Fruit fly (Drosophila melanogaster): Measurements from ENCODE around the gene Mpp6.

The Mpp6 gene

dm6 chr2L:21168295-21169159, 12.4 kb downstream of the Mpp6 start, which contains the start of the genes mAcon1, CG43345 and CG43346 (continued):
- TF ChIP-seq CG34224 (GFP tag; IDR thresholded peaks at IDR 0.05; ENCODE audit: partially characterized antibody) (no peak), CG33557 (GFP tag; optimal IDR thresholded peaks at IDR 0.05) (peak; percentile 54), nom (GFP tag; optimal IDR thresholded peaks at IDR 0.05) (peak; percentile 75), CG5953 (GFP tag; IDR thresholded peaks at IDR 0.05) (no peak; the same call in 1 of the 2 replicates), lov (optimal IDR thresholded peaks at IDR 0.05) (no peak), lov (GFP tag; IDR thresholded peaks at IDR 0.05) (no peak), mam (GFP tag; optimal IDR thresholded peaks at IDR 0.05) (peak; percentile 92), Hr3 (GFP tag; optimal IDR thresholded peaks at IDR 0.05) (peak; percentile 76), CG2116 (GFP tag; optimal IDR thresholded peaks at IDR 0.05) (peak; percentile 60), CG43689 (GFP tag; IDR thresholded peaks at IDR 0.05) (no peak), CG11723 (GFP tag; optimal IDR thresholded peaks at IDR 0.05) (peak; percentile 72), pum (GFP tag; optimal IDR thresholded peaks at IDR 0.05) (peak; percentile 90), CG11247 (GFP tag; IDR thresholded peaks at IDR 0.05) (peak; percentile 46; the same call in 1 of the 2 replicates), oc (tag; optimal IDR thresholded peaks at IDR 0.05) (no peak), Trl (optimal IDR thresholded peaks at IDR 0.05) (no peak), Trl (GFP tag; optimal IDR thresholded peaks at IDR 0.05) (peak; percentile 86), CG30431 (GFP tag; optimal IDR thresholded peaks at IDR 0.05) (peak; percentile 68), CkIIα-i1 (GFP tag; IDR thresholded peaks at IDR 0.05) (no peak), CG1233 (GFP tag; optimal IDR thresholded peaks at IDR 0.05) (peak; percentile 70), trh (GFP tag; optimal IDR thresholded peaks at IDR 0.05) (peak; percentile 28), CG11695 (GFP tag; IDR thresholded peaks at IDR 0.05) (no peak), CG8359 (GFP tag; optimal IDR thresholded peaks at IDR 0.05; ENCODE audit: borderline replicate concordance) (peak; percentile 24), aop (GFP tag; IDR thresholded peaks at IDR 0.05) (no peak), D19A (tag; optimal IDR thresholded peaks at IDR 0.05) (no peak), zen2 (GFP tag; IDR thresholded peaks at IDR 0.05; ENCODE audit: partially characterized antibody) (no peak), CG11504 (tag; optimal IDR thresholded peaks at IDR 0.05) (no peak), scrt (GFP tag; optimal IDR thresholded peaks at IDR 0.05) (no peak), CG14710 (tag; optimal IDR thresholded peaks at IDR 0.05) (peak; percentile 86), Sin3A (optimal IDR thresholded peaks at IDR 0.05) (peak; percentile 97), CG8089 (GFP tag; optimal IDR thresholded peaks at IDR 0.05) (peak; percentile 73), luna (GFP tag; optimal IDR thresholded peaks at IDR 0.05) (peak; percentile 76), CG6689 (GFP tag; IDR thresholded peaks at IDR 0.05) (peak; percentile 51; the same call in 1 of the 2 replicates), bcd (GFP tag; optimal IDR thresholded peaks at IDR 0.05) (no peak), CG3281 (GFP tag; optimal IDR thresholded peaks at IDR 0.05) (peak; percentile 86), sens-2 (GFP tag; IDR thresholded peaks at IDR 0.05) (no peak), danr (GFP tag; IDR thresholded peaks at IDR 0.05) (peak; percentile 66; the same call in 1 of the 2 replicates), gsb (GFP tag; IDR thresholded peaks at IDR 0.05) (no peak), unpg (GFP tag; optimal IDR thresholded peaks at IDR 0.05) (peak; percentile 64), ac (GFP tag; optimal IDR thresholded peaks at IDR 0.05) (no peak), CG8290 (GFP tag; optimal IDR thresholded peaks at IDR 0.05) (peak; percentile 68), CG8290 (tag; optimal IDR thresholded peaks at IDR 0.05) (peak in 1 of 2 experiments; percentile 49), CG10267 (tag; optimal IDR thresholded peaks at IDR 0.05) (peak; percentile 98), chinmo (GFP tag; IDR thresholded peaks at IDR 0.05; ENCODE audit: partially characterized antibody) (no peak), exex (tag; optimal IDR thresholded peaks at IDR 0.05) (peak; percentile 54), az2 (GFP tag; optimal IDR thresholded peaks at IDR 0.05) (peak; percentile 76), sqz (GFP tag; optimal IDR thresholded peaks at IDR 0.05) (no peak), hth (optimal IDR thresholded peaks at IDR 0.05) (no peak), Hr39 (optimal IDR thresholded peaks at IDR 0.05) (peak; percentile 70), CG4617 (GFP tag; optimal IDR thresholded peaks at IDR 0.05; ENCODE audit: borderline replicate concordance) (peak; percentile 63), Gsc (GFP tag; IDR thresholded peaks at IDR 0.05) (0 out of 2 replicates have a peak, but pooled peaks have one; percentile 8), chif (GFP tag; optimal IDR thresholded peaks at IDR 0.05) (peak; percentile 71 to 78)
